Worm (Caenorhabditis elegans) whole organism, L3 larva: ENCODE measurements around the gene sel-12.

ENCODE experiments used
- R02D3.7 ChIP-seq: fragments of 150-350 bp; optimal IDR thresholded peaks from 2 replicates; lab custom pipeline; 2014; ENCODE audit warnings: missing biosample characterization, missing genetic modification characterization
- ama-1 ChIP-seq: fragments of 150-350 bp; optimal IDR thresholded peaks from 2 replicates; lab custom pipeline; 2018
- ceh-28 ChIP-seq: fragments of 150-350 bp; optimal IDR thresholded peaks from 2 replicates; lab custom pipeline; 2014; ENCODE audit warnings: missing biosample characterization, missing genetic modification reagents, missing genetic modification characterization
- ceh-82 ChIP-seq: fragments of 150-350 bp; optimal IDR thresholded peaks from 2 replicates; lab custom pipeline; 2014; ENCODE audit warnings: missing biosample characterization, missing genetic modification characterization
- egl-27 ChIP-seq: sonication (generic microtip); optimal IDR thresholded peaks from 4 replicates; lab custom pipeline; 2017; ENCODE audit warnings: missing biosample characterization, missing genetic modification reagents, missing genetic modification characterization
- elt-3 ChIP-seq, 3 experiments: fragments of 150-350 bp in 1 of 3; sonication (generic microtip) in 2 of 3; optimal IDR thresholded peaks; 2 replicates in 2 of 3; 4 replicates in 1 of 3; lab custom pipeline; 2014 to 2017; ENCODE audit warnings: missing biosample characterization in 3 of 3, missing genetic modification characterization in 3 of 3
- eor-1 ChIP-seq, 2 experiments: fragments of 150-350 bp; optimal IDR thresholded peaks; 2 replicates each; lab custom pipeline; 2014 to 2018; ENCODE audit warnings: missing biosample characterization in 2 of 2, missing genetic modification characterization in 2 of 2
- jun-1 ChIP-seq: fragments of 150-350 bp; optimal IDR thresholded peaks from 2 replicates; lab custom pipeline; 2014; ENCODE audit warnings: missing biosample characterization, missing genetic modification reagents, missing genetic modification characterization
- lsy-12 ChIP-seq: sonication (generic microtip); optimal IDR thresholded peaks from 2 replicates; lab custom pipeline; 2016; ENCODE audit warnings: mild to moderate bottlenecking, missing genetic modification characterization, missing compliant biosample characterization
- mml-1 ChIP-seq: fragments of 150-350 bp; sonication (generic microtip); optimal IDR thresholded peaks from 3 replicates; lab custom pipeline; 2014; ENCODE audit warnings: missing biosample characterization, missing genetic modification characterization
- nhr-12 ChIP-seq: fragments of 150-350 bp; optimal IDR thresholded peaks from 2 replicates; lab custom pipeline; 2014; ENCODE audit warnings: missing biosample characterization, missing genetic modification characterization
- nhr-237 ChIP-seq: fragments of 150-350 bp; optimal IDR thresholded peaks from 2 replicates; lab custom pipeline; 2014; ENCODE audit warnings: missing biosample characterization, missing genetic modification characterization
- nhr-25 ChIP-seq: sonication (generic microtip); optimal IDR thresholded peaks from 2 replicates; lab custom pipeline; 2017; ENCODE audit warnings: missing biosample characterization, missing genetic modification characterization
- nhr-28 ChIP-seq: fragments of 150-350 bp; optimal IDR thresholded peaks from 2 replicates; lab custom pipeline; 2014; ENCODE audit warnings: missing biosample characterization, missing genetic modification characterization
- nhr-76 ChIP-seq: fragments of 150-350 bp; sonication (generic microtip); optimal IDR thresholded peaks from 5 replicates; lab custom pipeline; 2014; ENCODE audit warnings: missing biosample characterization, missing genetic modification characterization
- snpc-4 ChIP-seq: fragments of 150-350 bp; optimal IDR thresholded peaks from 2 replicates; lab custom pipeline; 2014; ENCODE audit warnings: missing biosample characterization, missing genetic modification characterization
- tbx-2 ChIP-seq: sonication (generic microtip); optimal IDR thresholded peaks from 2 replicates; lab custom pipeline; 2016; ENCODE audit warnings: mild to moderate bottlenecking, missing genetic modification characterization, missing compliant biosample characterization

sel-12 gene

ce11 chrX:963171-963570, 47.5 kb downstream of the sel-12 start, which contains the start of gene ncs-1:
Gene ncs-1 (minus strand): TSS chrX:963271.
- TF ChIP-seq ceh-82 (no peak), nhr-76 (tag; lab: Kevin White, UChicago) (no peak), eor-1 (tag; optimal IDR thresholded peaks at IDR 0.05; lab: Kevin White, UChicago) (no peak), lsy-12 (tag; lab: Kevin White, UChicago) (no peak), jun-1 (tag; lab: Kevin White, UChicago) (no peak), snpc-4 (tag; lab: Kevin White, UChicago) (no peak), nhr-237 (tag; lab: Kevin White, UChicago) (no peak), nhr-28 (tag; lab: Kevin White, UChicago) (no peak), ama-1 (lab: Kevin White, UChicago) (no peak), tbx-2 (no peak), mml-1 (no peak), R02D3.7 (no peak), egl-27 (tag; lab: Kevin White, UChicago) (no peak), elt-3 (tag; optimal IDR thresholded peaks at IDR 0.05; lab: Kevin White, UChicago) (no peak), nhr-12 (tag; lab: Kevin White, UChicago) (no peak), ceh-28 (tag; lab: Kevin White, UChicago) (no peak), nhr-25 (tag; lab: Kevin White, UChicago) (no peak)
